Worm (Caenorhabditis elegans) whole organism, L3 larva: ENCODE data around the gene C39B10.5.

Source experiments
- ama-1 ChIP-seq: fragments of 150-350 bp; optimal IDR thresholded peaks from 2 replicates; lab custom pipeline; 2018
- ceh-9 ChIP-seq: sonication (generic microtip); optimal IDR thresholded peaks from 2 replicates; lab custom pipeline; 2018; ENCODE audit warnings: missing biosample characterization, missing genetic modification characterization
- daf-12 ChIP-seq: fragments of 150-350 bp; optimal IDR thresholded peaks from 2 replicates; lab custom pipeline; 2014; ENCODE audit warnings: missing biosample characterization, missing genetic modification reagents, missing genetic modification characterization
- elt-2 ChIP-seq: sonication (generic microtip); optimal IDR thresholded peaks from 2 replicates; lab custom pipeline; 2016; ENCODE audit warnings: missing genetic modification reagents, mild to moderate bottlenecking, missing genetic modification characterization, missing compliant biosample characterization
- elt-3 ChIP-seq, 3 experiments: fragments of 150-350 bp in 1 of 3; sonication (generic microtip) in 2 of 3; optimal IDR thresholded peaks; 2 replicates in 2 of 3; 4 replicates in 1 of 3; lab custom pipeline; 2014 to 2017; ENCODE audit warnings: missing biosample characterization in 3 of 3, missing genetic modification characterization in 3 of 3
- fkh-10 ChIP-seq: sonication (generic microtip); optimal IDR thresholded peaks from 2 replicates; lab custom pipeline; 2017; ENCODE audit warnings: missing biosample characterization, missing genetic modification reagents, missing genetic modification characterization
- mdl-1 ChIP-seq: fragments of 150-350 bp; optimal IDR thresholded peaks from 2 replicates; lab custom pipeline; 2014; ENCODE audit warnings: missing biosample characterization, missing genetic modification characterization
- nhr-11 ChIP-seq: fragments of 150-350 bp; optimal IDR thresholded peaks from 2 replicates; lab custom pipeline; 2014; ENCODE audit warnings: missing biosample characterization, missing genetic modification characterization
- nhr-28 ChIP-seq: fragments of 150-350 bp; optimal IDR thresholded peaks from 2 replicates; lab custom pipeline; 2014; ENCODE audit warnings: missing biosample characterization, missing genetic modification characterization
- snpc-4 ChIP-seq: fragments of 150-350 bp; optimal IDR thresholded peaks from 2 replicates; lab custom pipeline; 2014; ENCODE audit warnings: missing biosample characterization, missing genetic modification characterization

DNA sequence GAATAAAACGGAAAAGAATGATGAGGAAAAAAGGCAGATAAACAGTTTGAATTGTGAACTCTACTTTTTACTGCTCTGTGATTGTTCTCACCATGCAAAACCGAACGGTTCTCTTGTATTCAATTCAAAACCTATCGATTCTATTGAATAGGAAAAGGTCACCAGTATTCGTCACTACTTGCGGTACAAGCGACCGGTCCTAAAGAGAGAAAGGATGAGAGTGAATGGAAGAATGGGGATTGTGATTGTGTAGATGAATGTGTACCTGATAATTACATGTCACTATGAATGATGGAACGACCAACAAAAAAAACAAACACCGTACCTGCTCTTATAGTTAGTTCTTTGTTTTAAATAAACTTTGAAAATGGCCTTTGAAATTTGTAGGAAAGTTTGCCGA lies 14.4 kb upstream of the C39B10.5 start:
- no peak for TF ChIP-seq fkh-10 (GFP tag; lab: Kevin White, UChicago)
- TF ChIP-seq elt-3 (tag; optimal IDR thresholded peaks at IDR 0.05; lab: Kevin White, UChicago): no peak
- no peak for TF ChIP-seq snpc-4
- TF ChIP-seq mdl-1 (tag; lab: Kevin White, UChicago): no peak
- TF ChIP-seq ama-1 (lab: Kevin White, UChicago): no peak
- TF ChIP-seq ceh-9 (tag; lab: Kevin White, UChicago): no peak
- TF ChIP-seq nhr-11 (tag; lab: Kevin White, UChicago): no peak
- TF ChIP-seq daf-12 (tag; lab: Kevin White, UChicago): no peak
- no peak for TF ChIP-seq elt-2 (tag; lab: Kevin White, UChicago)
- TF ChIP-seq nhr-28 (tag; lab: Kevin White, UChicago): no peak
